Fruit fly (Drosophila melanogaster) whole organism, prepupa: ENCODE measurements around the gene tefu.
A peak's percentile ranks its signal among the peaks of the same experiment; 100 is the strongest.

ENCODE experiments used
- CG10631 ChIP-seq: fragments of 200-800 bp; sonication (Bioruptor generic); optimal IDR thresholded peaks from 2 replicates; lab custom pipeline; 2016; ENCODE audit warnings: missing biosample characterization, missing genetic modification characterization
- CG10669 ChIP-seq: fragments of 200-800 bp; sonication (Bioruptor generic); optimal IDR thresholded peaks from 3 replicates; lab custom pipeline; 2018; ENCODE audit warnings: missing biosample characterization, mild to moderate bottlenecking, missing genetic modification characterization, moderate library complexity
- CG11902 ChIP-seq: fragments of 200-800 bp; sonication (Bioruptor generic); optimal IDR thresholded peaks from 3 replicates; lab custom pipeline; 2016; ENCODE audit warnings: missing biosample characterization, missing genetic modification characterization
- CG15336 ChIP-seq: fragments of 200-800 bp; sonication (Bioruptor generic); IDR thresholded peaks from 2 replicates; pipeline ENCODE4 v1.3.6; 2022; ENCODE audit warnings: missing biosample characterization, missing genetic modification characterization
- CG1621 ChIP-seq: fragments of 200-800 bp; sonication (Bioruptor generic); optimal IDR thresholded peaks from 3 replicates; lab custom pipeline; 2018; ENCODE audit warnings: missing biosample characterization, mild to moderate bottlenecking, missing genetic modification characterization
- CG16779 ChIP-seq: fragments of 200-800 bp; sonication (Bioruptor generic); optimal IDR thresholded peaks from 3 replicates; lab custom pipeline; 2017; ENCODE audit warnings: missing biosample characterization, mild to moderate bottlenecking, missing genetic modification characterization
- CG3032 ChIP-seq: fragments of 200-800 bp; optimal IDR thresholded peaks from 2 replicates; lab custom pipeline; 2019; ENCODE audit warnings: missing biosample characterization, mild to moderate bottlenecking, missing genetic modification characterization, moderate library complexity
- CG31627 ChIP-seq: fragments of 200-800 bp; sonication (Bioruptor generic); optimal IDR thresholded peaks from 3 replicates; lab custom pipeline; 2016; ENCODE audit warnings: missing biosample characterization, missing genetic modification characterization
- CG32006 ChIP-seq: fragments of 200-800 bp; sonication (Bioruptor generic); optimal IDR thresholded peaks from 3 replicates; lab custom pipeline; 2017; ENCODE audit warnings: missing biosample characterization, mild to moderate bottlenecking, missing genetic modification characterization
- CG34406 ChIP-seq: fragments of 200-800 bp; sonication (Bioruptor generic); optimal IDR thresholded peaks from 3 replicates; lab custom pipeline; 2016; ENCODE audit warnings: missing biosample characterization, missing genetic modification characterization
- CG4318 ChIP-seq: fragments of 200-800 bp; sonication (Bioruptor generic); optimal IDR thresholded peaks from 3 replicates; lab custom pipeline; 2017; ENCODE audit warnings: missing biosample characterization, mild to moderate bottlenecking, missing genetic modification characterization
- CG6163 ChIP-seq: fragments of 200-800 bp; sonication (Bioruptor generic); IDR thresholded peaks from 3 replicates; pipeline ENCODE4 v1.3.6; 2022; ENCODE audit warnings: missing biosample characterization, missing genetic modification characterization
- CG6792 ChIP-seq: fragments of 200-800 bp; sonication (Bioruptor generic); optimal IDR thresholded peaks from 3 replicates; lab custom pipeline; 2016; ENCODE audit warnings: missing biosample characterization, missing genetic modification characterization
- CG8119 ChIP-seq: fragments of 200-800 bp; sonication (Bioruptor generic); IDR thresholded peaks from 3 replicates; pipeline ENCODE4 v1.3.6; 2022; ENCODE audit warnings: missing biosample characterization, missing genetic modification characterization
- CG8632 ChIP-seq: fragments of 200-800 bp; sonication (Bioruptor generic); optimal IDR thresholded peaks from 3 replicates; lab custom pipeline; 2016; ENCODE audit warnings: missing biosample characterization, missing genetic modification characterization
- Eip75B ChIP-seq: fragments of 200-800 bp; sonication (Bioruptor generic); optimal IDR thresholded peaks from 3 replicates; lab custom pipeline; 2016; ENCODE audit warnings: missing biosample characterization, missing genetic modification characterization
- Eip78C ChIP-seq: fragments of 200-800 bp; sonication (Bioruptor generic); peaks from one replicate; lab custom pipeline; 2016; ENCODE audit warnings: missing biosample characterization, missing genetic modification characterization
- Ets21C ChIP-seq: fragments of 200-800 bp; sonication (Bioruptor generic); optimal IDR thresholded peaks from 3 replicates; lab custom pipeline; 2016; ENCODE audit warnings: missing biosample characterization, missing genetic modification characterization
- Gug ChIP-seq: fragments of 200-800 bp; sonication (Bioruptor generic); IDR thresholded peaks from 2 replicates; pipeline ENCODE4 v1.3.6; 2022; ENCODE audit warnings: missing biosample characterization, missing genetic modification characterization
- Hr39 ChIP-seq: fragments of 200-800 bp; sonication (Bioruptor generic); optimal IDR thresholded peaks from 2 replicates; lab custom pipeline; 2016; ENCODE audit warnings: missing biosample characterization, missing genetic modification characterization
- Hr4 ChIP-seq: fragments of 200-800 bp; sonication (Bioruptor generic); optimal IDR thresholded peaks from 3 replicates; lab custom pipeline; 2016; ENCODE audit warnings: missing biosample characterization, missing genetic modification characterization
- Lpt ChIP-seq: fragments of 200-800 bp; sonication (Bioruptor generic); optimal IDR thresholded peaks from 3 replicates; lab custom pipeline; 2016; ENCODE audit warnings: missing biosample characterization, missing genetic modification characterization
- Met ChIP-seq: fragments of 200-800 bp; sonication (Bioruptor generic); optimal IDR thresholded peaks from 3 replicates; lab custom pipeline; 2016; ENCODE audit warnings: missing biosample characterization, missing genetic modification characterization
- OdsH ChIP-seq: fragments of 200-800 bp; sonication (Bioruptor generic); optimal IDR thresholded peaks from 3 replicates; lab custom pipeline; 2016; ENCODE audit warnings: missing biosample characterization, missing genetic modification characterization
- Smox ChIP-seq: fragments of 200-800 bp; sonication (Bioruptor generic); optimal IDR thresholded peaks from 3 replicates; lab custom pipeline; 2016; ENCODE audit warnings: missing biosample characterization, missing genetic modification characterization
- Sox102F ChIP-seq: fragments of 200-800 bp; sonication (Bioruptor generic); optimal IDR thresholded peaks from 2 replicates; lab custom pipeline; 2016; ENCODE audit warnings: missing biosample characterization, mild to moderate bottlenecking, missing genetic modification characterization
- achi ChIP-seq: fragments of 200-800 bp; sonication (Bioruptor generic); optimal IDR thresholded peaks from 3 replicates; lab custom pipeline; 2016; ENCODE audit warnings: missing biosample characterization, missing genetic modification characterization
- acj6 ChIP-seq: fragments of 200-800 bp; sonication (Bioruptor generic); optimal IDR thresholded peaks from 3 replicates; lab custom pipeline; 2016; ENCODE audit warnings: missing biosample characterization, missing genetic modification characterization
- cyc ChIP-seq: fragments of 200-800 bp; sonication (Bioruptor generic); optimal IDR thresholded peaks from 3 replicates; lab custom pipeline; 2016; ENCODE audit warnings: missing biosample characterization, missing genetic modification characterization
- dsx ChIP-seq: fragments of 200-800 bp; optimal IDR thresholded peaks from 3 replicates; lab custom pipeline; 2019; ENCODE audit warnings: missing biosample characterization, mild to moderate bottlenecking, missing genetic modification characterization, moderate library complexity; ENCODE audit not compliant: poor library complexity, severe bottlenecking
- eg ChIP-seq: fragments of 200-800 bp; sonication (Bioruptor generic); IDR thresholded peaks from 3 replicates; pipeline ENCODE4 v1.3.6; 2022; ENCODE audit warnings: missing biosample characterization, missing genetic modification characterization
- esn ChIP-seq: fragments of 200-800 bp; sonication (Bioruptor generic); optimal IDR thresholded peaks from 2 replicates; lab custom pipeline; 2016; ENCODE audit warnings: missing biosample characterization, mild to moderate bottlenecking, missing genetic modification characterization, moderate library complexity
- fd59A ChIP-seq: fragments of 200-800 bp; sonication (Bioruptor generic); optimal IDR thresholded peaks from 2 replicates; lab custom pipeline; 2017; ENCODE audit warnings: missing biosample characterization, mild to moderate bottlenecking, missing genetic modification characterization, missing genetic modification reagents
- fd85E ChIP-seq: fragments of 200-800 bp; sonication (Bioruptor generic); optimal IDR thresholded peaks from 3 replicates; lab custom pipeline; 2016; ENCODE audit warnings: missing biosample characterization, missing genetic modification characterization
- fkh ChIP-seq: fragments of 200-800 bp; sonication (Bioruptor generic); optimal IDR thresholded peaks from 3 replicates; lab custom pipeline; 2017; ENCODE audit warnings: missing biosample characterization, mild to moderate bottlenecking, missing genetic modification characterization, moderate library complexity
- pdm3 ChIP-seq: fragments of 200-800 bp; sonication (Bioruptor generic); optimal IDR thresholded peaks from 3 replicates; lab custom pipeline; 2016; ENCODE audit warnings: missing biosample characterization, missing genetic modification characterization
- salr ChIP-seq, 2 experiments: fragments of 200-800 bp; sonication (Bioruptor generic); optimal IDR thresholded peaks; 3 replicates each; lab custom pipeline; 2016 to 2018; ENCODE audit warnings: missing biosample characterization in 2 of 2, missing genetic modification characterization in 2 of 2, mild to moderate bottlenecking in 1 of 2
- svp ChIP-seq: fragments of 200-800 bp; sonication (Bioruptor generic); peaks from one replicate; lab custom pipeline; 2016; ENCODE audit warnings: missing biosample characterization, missing genetic modification characterization
- topi ChIP-seq: fragments of 200-800 bp; sonication (Bioruptor generic); optimal IDR thresholded peaks from 3 replicates; lab custom pipeline; 2016; ENCODE audit warnings: missing biosample characterization, missing genetic modification characterization
- vri ChIP-seq: fragments of 200-800 bp; sonication (Bioruptor generic); optimal IDR thresholded peaks from 3 replicates; lab custom pipeline; 2016; ENCODE audit warnings: missing biosample characterization, mild to moderate bottlenecking, missing genetic modification characterization

The tefu gene

DNA sequence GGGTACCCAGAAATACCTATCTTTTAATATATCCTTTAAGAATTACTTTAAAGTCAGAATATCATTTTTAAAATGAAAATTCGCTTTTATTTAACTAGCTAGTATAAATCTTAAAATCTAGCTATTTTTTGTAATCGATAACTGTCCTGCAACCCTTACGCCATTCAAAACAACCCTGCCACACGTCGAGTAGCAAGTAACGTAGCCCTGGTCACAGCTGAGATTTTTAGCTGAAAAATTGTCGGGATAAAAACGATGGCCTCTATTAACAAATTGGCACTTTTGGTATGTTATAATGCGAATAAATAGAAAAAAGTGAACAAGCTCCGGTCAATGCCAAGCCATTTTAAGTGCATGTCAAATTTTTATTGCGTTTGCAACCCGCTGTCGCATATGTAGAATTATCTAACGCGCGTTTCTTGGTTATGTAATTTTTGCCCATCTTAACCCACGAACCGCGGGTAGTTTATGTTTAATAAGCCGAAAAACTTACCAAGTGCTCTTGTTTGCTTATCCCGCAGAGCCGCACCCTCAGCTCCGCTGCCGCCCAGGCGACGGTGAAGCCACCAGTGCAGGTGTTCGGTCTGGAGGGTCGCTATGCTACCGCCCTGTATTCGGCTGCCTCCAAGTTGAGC, 23.5 kb upstream of the tefu start, which contains the start of gene ATPsynO:
Gene ATPsynO, plus strand, starts transcription at position 186 of the 635 bp plus-strand sequence.
- peak; percentile 93 for TF ChIP-seq vri (GFP tag; lab: Kevin White, UChicago)
- TF ChIP-seq esn (GFP tag; lab: Kevin White, UChicago), result peak; percentile 16
- TF ChIP-seq CG3032 (tag; lab: Kevin White, UChicago), result peak; percentile 35
- TF ChIP-seq topi (GFP tag; lab: Kevin White, UChicago), result no peak

- TF ChIP-seq Met (GFP tag; lab: Kevin White, UChicago), result no peak
- TF ChIP-seq CG8119 (GFP tag; lab: Robert Waterston, UW), result no peak
- no peak for TF ChIP-seq CG32006 (GFP tag; lab: Kevin White, UChicago)
- no peak for TF ChIP-seq Lpt (GFP tag; lab: Kevin White, UChicago)
- no peak for TF ChIP-seq Sox102F (GFP tag; lab: Kevin White, UChicago)
- no peak for TF ChIP-seq Ets21C (GFP tag; lab: Kevin White, UChicago)
- TF ChIP-seq vri (GFP tag; lab: Kevin White, UChicago), result no peak
- TF ChIP-seq dsx, result no peak
- no peak for TF ChIP-seq salr (GFP tag; optimal IDR thresholded peaks at IDR 0.05; lab: Kevin White, UChicago)
- TF ChIP-seq fkh (GFP tag; lab: Kevin White, UChicago), result no peak
These were observed 21.9 kb upstream of the tefu start for dm6 chr3R:15263946-15264345.

dm6 chr3R:15262710-15263672, 21.0 kb upstream of the tefu start, which contains the start of the genes eIF2gamma and Set:
TSS of gene eIF2gamma (minus strand) at chr3R:15263458.
TSS of gene Set (plus strand) at chr3R:15263552.
- peak; percentile 28 for TF ChIP-seq cyc (GFP tag; lab: Kevin White, UChicago)
- peak; percentile 38 for TF ChIP-seq CG1621 (tag; lab: Kevin White, UChicago)
- TF ChIP-seq CG6163 (GFP tag; lab: Robert Waterston, UW), result no peak; the same call in 2 of the 3 replicates
- TF ChIP-seq CG10631 (GFP tag; lab: Kevin White, UChicago), result no peak
- no peak for TF ChIP-seq Ets21C (GFP tag; lab: Kevin White, UChicago)
- TF ChIP-seq OdsH (GFP tag; lab: Kevin White, UChicago), result no peak
- TF ChIP-seq CG31627 (GFP tag; lab: Kevin White, UChicago), result peak; percentile 30
- TF ChIP-seq achi (GFP tag; lab: Kevin White, UChicago), result no peak
- TF ChIP-seq, all 60 proteins: peak for 3

- TF ChIP-seq CG34406, result no peak
- TF ChIP-seq CG6163 (GFP tag; lab: Robert Waterston, UW), result peak; percentile 80
- peak; percentile 48 for TF ChIP-seq topi (GFP tag; lab: Kevin White, UChicago)
- peak; percentile 74 for TF ChIP-seq Eip78C (GFP tag; lab: Kevin White, UChicago)
- peak; percentile 73 for TF ChIP-seq CG32006 (GFP tag; lab: Kevin White, UChicago)
- TF ChIP-seq CG10631 (GFP tag; lab: Kevin White, UChicago), result peak; percentile 66
- TF ChIP-seq fd59A (GFP tag; lab: Kevin White, UChicago), result peak; percentile 40
- TF ChIP-seq CG16779, result no peak
- TF ChIP-seq CG8632 (GFP tag; lab: Kevin White, UChicago), result peak; percentile 45
- no peak for TF ChIP-seq fd85E (GFP tag; lab: Kevin White, UChicago)
- peak; percentile 46 for TF ChIP-seq CG6792 (GFP tag; lab: Kevin White, UChicago)
- peak; percentile 72 for TF ChIP-seq svp
- peak; percentile 3 for TF ChIP-seq CG31627 (GFP tag; lab: Kevin White, UChicago)
- TF ChIP-seq CG11902, result no peak
- peak; percentile 49 for TF ChIP-seq acj6 (GFP tag; lab: Kevin White, UChicago)
- TF ChIP-seq CG15336 (GFP tag; lab: Robert Waterston, UW), result peak; percentile 76
- no peak for TF ChIP-seq CG3032 (tag; lab: Kevin White, UChicago)
- peak; percentile 58 for TF ChIP-seq Gug (GFP tag; lab: Robert Waterston, UW)
- peak; percentile 36 for TF ChIP-seq CG4318 (GFP tag; lab: Kevin White, UChicago)
- peak; percentile 56 for TF ChIP-seq Hr4
- no peak for TF ChIP-seq CG10669 (GFP tag; lab: Kevin White, UChicago)
- peak; percentile 30 for TF ChIP-seq cyc (GFP tag; lab: Kevin White, UChicago)
- TF ChIP-seq Ets21C (GFP tag; lab: Kevin White, UChicago), result no peak
- peak; percentile 45 for TF ChIP-seq Smox (GFP tag; lab: Kevin White, UChicago)
- TF ChIP-seq Eip75B (GFP tag; lab: Kevin White, UChicago), result peak; percentile 50
- peak; percentile 21 for TF ChIP-seq Hr39
- peak; percentile 69 for TF ChIP-seq CG8119 (GFP tag; lab: Robert Waterston, UW)
- TF ChIP-seq pdm3 (GFP tag; lab: Kevin White, UChicago), result no peak
- peak; percentile 74; the same call in 1 of the 3 replicates for TF ChIP-seq eg (GFP tag; lab: Robert Waterston, UW)
- TF ChIP-seq esn (GFP tag; lab: Kevin White, UChicago), result no peak
These were observed 8.4 kb upstream of the tefu start for dm6 chr3R:15250454-15250853.
